Worm (Caenorhabditis elegans): ENCODE measurements around the gene F46B6.2.

The F46B6.2 gene

DNA sequence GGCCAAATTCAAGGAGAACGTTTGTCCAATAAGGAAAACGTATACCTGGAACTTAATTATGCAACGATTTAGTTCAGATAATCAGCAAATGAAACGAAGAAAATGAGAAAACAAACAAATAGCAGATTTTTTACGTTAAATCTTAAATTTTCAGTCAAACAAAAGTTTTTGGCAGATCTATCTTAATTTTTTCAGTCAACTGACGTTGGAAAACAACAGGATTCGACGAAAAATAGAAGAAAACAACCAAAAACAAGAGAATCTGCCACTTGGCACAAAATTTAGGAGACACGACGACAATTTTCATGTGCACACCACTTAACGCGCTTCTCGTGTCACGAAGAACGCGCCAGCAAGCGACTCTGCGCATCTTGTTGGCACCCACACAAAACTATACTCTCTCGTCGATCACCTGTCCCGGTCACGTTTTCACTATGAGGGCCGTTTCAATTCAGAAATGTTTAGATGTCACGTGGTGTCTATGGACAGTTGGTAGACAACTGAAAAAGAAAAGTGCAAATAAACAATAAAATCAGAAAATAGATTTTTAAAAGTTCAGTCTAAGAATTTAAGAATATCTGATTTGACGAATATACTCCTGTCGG, 17.7 kb downstream of the F46B6.2 start, which contains the start of gene ztf-7 (continued):
- 0 out of 2 replicates have a peak, but pooled peaks have one; percentile 64 for TF ChIP-seq egl-18 (GFP tag; IDR thresholded peaks at IDR 0.05)
- TF ChIP-seq F57A8.1 (GFP tag; optimal IDR thresholded peaks at IDR 0.05): no peak
- peak; percentile 36 for TF ChIP-seq efl-1 (GFP tag; optimal IDR thresholded peaks at IDR 0.05)
- no peak for TF ChIP-seq fkh-3 (tag; optimal IDR thresholded peaks at IDR 0.05)
- TF ChIP-seq ceh-91 (GFP tag; IDR thresholded peaks at IDR 0.05): peak; percentile 37; the same call in 1 of the 2 replicates
- TF ChIP-seq B0035.1 (tag; optimal IDR thresholded peaks at IDR 0.05): peak; percentile 77
- TF ChIP-seq gei-17 (GFP tag; optimal IDR thresholded peaks at IDR 0.05): peak; percentile 89
- no peak for TF ChIP-seq zfh-2 (GFP tag; conservative IDR thresholded peaks at IDR 0.05)
- TF ChIP-seq attf-5 (GFP tag; optimal IDR thresholded peaks at IDR 0.05): peak; percentile 97
- peak; percentile 97 for TF ChIP-seq pbrm-1 (GFP tag; IDR thresholded peaks at IDR 0.05)

DNA sequence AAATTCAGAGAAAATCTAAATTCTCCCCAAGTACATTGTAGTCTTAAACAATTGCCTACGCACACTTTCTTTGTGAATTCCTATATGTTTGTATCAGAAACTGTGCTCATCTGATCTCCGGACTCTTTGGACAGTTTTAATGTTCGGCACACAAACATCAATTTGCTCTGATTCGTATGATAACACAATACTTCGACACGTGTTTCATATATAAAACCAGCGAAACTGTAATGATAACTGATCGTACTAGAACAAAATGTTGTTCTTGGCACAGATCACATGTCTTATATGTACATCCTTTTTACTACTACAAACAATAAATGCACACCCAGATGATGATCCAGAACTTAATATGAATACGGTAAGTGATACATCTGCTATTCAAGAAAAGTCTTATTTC, 19.2 kb downstream of the F46B6.2 start, which contains the start of gene lipl-2:
Gene lipl-2, plus strand, starts transcription at position 236 of the 400 bp plus-strand sequence.
- no peak for TF ChIP-seq nhr-90 (tag; optimal IDR thresholded peaks at IDR 0.05)
- TF ChIP-seq tbp1 (GFP tag; optimal IDR thresholded peaks at IDR 0.05): peak; percentile 8
- TF ChIP-seq Y95B8A.8 (GFP tag; IDR thresholded peaks at IDR 0.05): no peak
- TF ChIP-seq atf-7 (tag; optimal IDR thresholded peaks at IDR 0.05): no peak
- peak in 1 of 2 experiments; percentile 57 for TF ChIP-seq let-607 (tag; optimal IDR thresholded peaks at IDR 0.05)
- TF ChIP-seq nhr-80 (tag; optimal IDR thresholded peaks at IDR 0.05): peak; percentile 68
- TF ChIP-seq lsy-27 (tag; optimal IDR thresholded peaks at IDR 0.05; ENCODE audit: borderline replicate concordance, insufficient read depth): no peak

DNA sequence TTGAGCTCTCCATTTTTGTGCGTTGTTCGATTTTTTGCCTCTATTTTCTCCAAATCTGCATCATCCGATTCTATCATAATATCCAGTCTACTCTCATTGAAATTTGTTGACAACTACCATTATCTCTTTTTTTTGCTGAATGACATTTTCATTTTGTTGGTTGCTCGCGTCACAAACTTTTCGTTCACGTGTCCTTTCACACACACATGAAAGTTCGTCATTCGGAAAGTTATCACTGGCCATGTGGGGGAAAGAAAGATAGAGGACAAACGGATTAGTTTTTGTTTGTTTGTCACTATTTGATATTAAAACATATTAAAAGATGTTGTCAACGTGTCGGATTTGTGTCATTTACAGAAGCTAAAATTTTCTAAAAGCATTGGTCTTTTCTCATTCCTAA, 22.9 kb downstream of the F46B6.2 start:
- TF ChIP-seq Y67H2A.10 (GFP tag; conservative IDR thresholded peaks at IDR 0.05) (no peak), somi-1 (GFP tag; optimal IDR thresholded peaks at IDR 0.05) (no peak), let-607 (tag; optimal IDR thresholded peaks at IDR 0.05) (peak in 1 of 2 experiments; percentile 52), ztf-6 (GFP tag; IDR thresholded peaks at IDR 0.05) (no peak), nhr-80 (tag; optimal IDR thresholded peaks at IDR 0.05) (peak; percentile 30), mcd-1 (GFP tag; IDR thresholded peaks at IDR 0.05) (no peak), nhr-90 (tag; optimal IDR thresholded peaks at IDR 0.05) (no peak)

DNA sequence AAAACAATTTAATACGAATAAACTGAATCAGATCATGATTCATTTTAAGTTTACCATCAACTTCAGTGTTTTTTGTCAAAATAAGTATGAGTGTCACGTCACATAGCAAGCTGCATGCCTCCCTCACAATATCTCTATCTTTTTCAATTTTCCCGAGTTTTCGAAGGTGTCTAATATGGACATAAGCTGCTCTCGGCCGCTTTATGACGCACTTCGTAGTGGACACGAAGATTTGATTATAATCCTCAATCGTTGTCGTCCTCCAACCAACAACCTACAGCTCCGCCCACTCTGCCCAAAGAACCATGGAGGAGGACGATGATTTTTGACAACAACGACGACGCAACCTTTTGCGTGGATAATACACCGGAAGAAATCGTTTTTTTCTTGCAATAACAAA, 23.9 kb downstream of the F46B6.2 start:
- no peak for TF ChIP-seq unc-62 (GFP tag; optimal IDR thresholded peaks at IDR 0.05)
- no peak for TF ChIP-seq him-1 (tag; optimal IDR thresholded peaks at IDR 0.05)
- TF ChIP-seq hmg-20 (GFP tag; IDR thresholded peaks at IDR 0.05): no peak
- no peak for TF ChIP-seq C17E4.6 (GFP tag; IDR thresholded peaks at IDR 0.05)
- TF ChIP-seq B0019.2 (GFP tag; conservative IDR thresholded peaks at IDR 0.05): no peak
- TF ChIP-seq madf-8 (GFP tag; conservative IDR thresholded peaks at IDR 0.05): no peak
- TF ChIP-seq die-1 (tag; optimal IDR thresholded peaks at IDR 0.05): no peak
- TF ChIP-seq Y53F4B.3 (GFP tag; IDR thresholded peaks at IDR 0.05): no peak
- no peak for TF ChIP-seq ztf-3 (GFP tag; optimal IDR thresholded peaks at IDR 0.05)
- TF ChIP-seq D2030.7 (GFP tag; IDR thresholded peaks at IDR 0.05): no peak

DNA sequence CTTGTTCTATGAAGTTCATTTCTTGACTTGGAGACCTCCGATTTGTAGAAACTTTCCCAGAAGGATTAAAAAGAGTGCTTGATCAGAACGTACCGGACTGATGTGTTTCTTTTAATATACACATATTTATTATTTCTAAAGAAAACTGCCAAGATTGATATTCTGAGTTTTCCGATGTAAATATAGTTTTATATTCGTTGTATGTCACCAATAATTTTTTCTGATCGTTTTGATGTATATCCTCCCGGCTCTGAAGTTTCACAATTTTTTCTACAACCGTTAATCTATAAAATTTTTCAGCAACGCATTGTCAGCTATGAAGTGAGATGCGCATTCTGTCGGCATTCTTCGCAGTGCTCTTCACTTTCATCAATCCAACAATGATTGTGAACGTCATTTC, 24.5 kb downstream of the F46B6.2 start, which contains the start of gene F46B6.9:
Gene F46B6.9, plus strand, starts transcription at position 301 of the 400 bp plus-strand sequence.
- TF ChIP-seq tlf-1 (GFP tag; optimal IDR thresholded peaks at IDR 0.05) (no peak), F23B12.7 (tag; optimal IDR thresholded peaks at IDR 0.05; ENCODE audit: insufficient read depth) (no peak), cebp-1 (GFP tag; IDR thresholded peaks at IDR 0.05) (no peak), cebp-1 (tag; optimal IDR thresholded peaks at IDR 0.05) (no peak), hmg-20 (GFP tag; IDR thresholded peaks at IDR 0.05) (no peak), ceh-91 (GFP tag; IDR thresholded peaks at IDR 0.05) (no peak), F55B11.4 (tag; optimal IDR thresholded peaks at IDR 0.05; ENCODE audit: borderline replicate concordance, insufficient read depth) (no peak), bed-2 (GFP tag; IDR thresholded peaks at IDR 0.05) (no peak), fkh-3 (tag; optimal IDR thresholded peaks at IDR 0.05) (no peak), ceh-100 (GFP tag; IDR thresholded peaks at IDR 0.05) (no peak), cebp-2 (GFP tag; IDR thresholded peaks at IDR 0.05) (no peak), somi-1 (GFP tag; optimal IDR thresholded peaks at IDR 0.05) (no peak), lin-26 (GFP tag; IDR thresholded peaks at IDR 0.05) (no peak), ets-4 (GFP tag; optimal IDR thresholded peaks at IDR 0.05) (no peak), F22D6.2 (tag; optimal IDR thresholded peaks at IDR 0.05) (no peak)
